Fruit fly (Drosophila melanogaster): ENCODE measurements around the gene CG7376.

Gene CG7376

dm6 chr3L:6188995-6189927 lies 15.2 kb downstream of the CG7376 start, which contains the start of the genes D19A and CG7386 (continued):
- TF ChIP-seq esg (GFP tag; conservative IDR thresholded peaks at IDR 0.05) (no peak; the same call in none of the 2 replicates), kay (GFP tag; optimal IDR thresholded peaks at IDR 0.05) (peak; percentile 5), Dek (tag; optimal IDR thresholded peaks at IDR 0.05) (peak; percentile 47), CG10565 (GFP tag; optimal IDR thresholded peaks at IDR 0.05) (no peak), gcm2 (GFP tag; optimal IDR thresholded peaks at IDR 0.05) (peak; percentile 49), lab (GFP tag; optimal IDR thresholded peaks at IDR 0.05) (peak; percentile 59), eyg (GFP tag; optimal IDR thresholded peaks at IDR 0.05) (no peak), sob (GFP tag; IDR thresholded peaks at IDR 0.05) (peak; percentile 70), CG11093 (GFP tag; IDR thresholded peaks at IDR 0.05) (peak; percentile 53; the same call in 2 of the 3 replicates), ken (GFP tag; IDR thresholded peaks at IDR 0.05) (peak; percentile 59; the same call in 1 of the 3 replicates), wdn (GFP tag; IDR thresholded peaks at IDR 0.05) (no peak), CG5245 (GFP tag; optimal IDR thresholded peaks at IDR 0.05) (no peak), vnd (GFP tag; IDR thresholded peaks at IDR 0.05; ENCODE audit: partially characterized antibody) (no peak), CG12744 (GFP tag; optimal IDR thresholded peaks at IDR 0.05) (no peak), wek (GFP tag; optimal IDR thresholded peaks at IDR 0.05) (peak; percentile 11), so (GFP tag; IDR thresholded peaks at IDR 0.05) (0 out of 3 replicates have a peak, but pooled peaks have one; percentile 7), pnt (GFP tag; optimal IDR thresholded peaks at IDR 0.05) (peak; percentile 39), sc (optimal IDR thresholded peaks at IDR 0.05) (no peak), sc (GFP tag; optimal IDR thresholded peaks at IDR 0.05) (no peak), trh (GFP tag; optimal IDR thresholded peaks at IDR 0.05) (no peak), CG42726 (GFP tag; IDR thresholded peaks at IDR 0.05; ENCODE audit: partially characterized antibody) (no peak), BtbVII (GFP tag; optimal IDR thresholded peaks at IDR 0.05) (no peak), repo (GFP tag; optimal IDR thresholded peaks at IDR 0.05) (peak; percentile 6), CG4328 (GFP tag; optimal IDR thresholded peaks at IDR 0.05) (peak; percentile 25), CG4424 (GFP tag; optimal IDR thresholded peaks at IDR 0.05) (peak; percentile 15), tgo (GFP tag; IDR thresholded peaks at IDR 0.05) (peak; percentile 45), Vsx1 (GFP tag; optimal IDR thresholded peaks at IDR 0.05) (no peak), Atf-2 (GFP tag; optimal IDR thresholded peaks at IDR 0.05) (peak; percentile 41), sqz (GFP tag; optimal IDR thresholded peaks at IDR 0.05) (peak; percentile 88), CG9932 (GFP tag; IDR thresholded peaks at IDR 0.05) (peak; percentile 74), p53 (GFP tag; optimal IDR thresholded peaks at IDR 0.05) (no peak), en (GFP tag; optimal IDR thresholded peaks at IDR 0.05) (no peak), CG18619 (GFP tag; optimal IDR thresholded peaks at IDR 0.05) (peak; percentile 12), CG10979 (tag; optimal IDR thresholded peaks at IDR 0.05) (peak; percentile 33), CG13287 (GFP tag; IDR thresholded peaks at IDR 0.05; ENCODE audit: partially characterized antibody) (peak; percentile 18; the same call in 1 of the 2 replicates), CG30020 (tag; optimal IDR thresholded peaks at IDR 0.05) (peak; percentile 29), sim (GFP tag; IDR thresholded peaks at IDR 0.05) (peak; percentile 27), CG1602 (GFP tag; optimal IDR thresholded peaks at IDR 0.05) (no peak), CkIIα-i1 (GFP tag; IDR thresholded peaks at IDR 0.05) (no peak), CG17328 (GFP tag; IDR thresholded peaks at IDR 0.05) (peak; percentile 54), Dll (GFP tag; IDR thresholded peaks at IDR 0.05; ENCODE audit: partially characterized antibody) (no peak), Oaz (GFP tag; IDR thresholded peaks at IDR 0.05) (peak; percentile 48; the same call in 1 of the 2 replicates), slbo (GFP tag; IDR thresholded peaks at IDR 0.05) (peak; percentile 86), CG12104 (GFP tag; optimal IDR thresholded peaks at IDR 0.05) (peak; percentile 7), cg (GFP tag; optimal IDR thresholded peaks at IDR 0.05) (peak; percentile 24), CG10654 (GFP tag; optimal IDR thresholded peaks at IDR 0.05) (peak; percentile 2), sens (GFP tag) (peak; percentile 83), CG8388 (GFP tag; optimal IDR thresholded peaks at IDR 0.05) (peak; percentile 30), CG7357 (GFP tag; IDR thresholded peaks at IDR 0.05) (no peak)
